Worm (Caenorhabditis elegans): Measurements from ENCODE around the gene hst-2.

ce11 chrX:11206953-11207352 is at the start of gene hst-2:
- TF ChIP-seq nhr-237 (tag; optimal IDR thresholded peaks at IDR 0.05) (peak; percentile 24), ces-1 (GFP tag; optimal IDR thresholded peaks at IDR 0.05) (no peak)
